Worm (Caenorhabditis elegans): Measurements from ENCODE around the gene srh-37.

ce11 chrV:521517-521916 lies 9.2 kb upstream of the srh-37 start, which contains the start of gene srw-107:
- no peak for TF ChIP-seq lin-39 (tag; optimal IDR thresholded peaks at IDR 0.05)
- TF ChIP-seq ama-1 (optimal IDR thresholded peaks at IDR 0.05): no peak
- TF ChIP-seq aly-2 (tag; optimal IDR thresholded peaks at IDR 0.05): no peak
- TF ChIP-seq fos-1 (tag; optimal IDR thresholded peaks at IDR 0.05): no peak
- no peak for TF ChIP-seq snpc-4 (tag; optimal IDR thresholded peaks at IDR 0.05)
- TF ChIP-seq nhr-77 (tag; optimal IDR thresholded peaks at IDR 0.05): no peak
- TF ChIP-seq lin-13 (GFP tag; optimal IDR thresholded peaks at IDR 0.05): no peak
- TF ChIP-seq gmeb-1 (tag; optimal IDR thresholded peaks at IDR 0.05): no peak
- no peak for TF ChIP-seq nhr-23 (tag; optimal IDR thresholded peaks at IDR 0.05)
